Worm (Caenorhabditis elegans) whole organism, L2 larva: ENCODE data around the gene fard-1.
"Not testable (repeated sequence)": the region's sequence is repeated elsewhere in the genome, so short reads cannot be mapped to it uniquely, and the experiment has no call there.

ENCODE experiments used
- C34F6.9 ChIP-seq: fragments of 150-350 bp; optimal IDR thresholded peaks from 2 replicates; lab custom pipeline; 2014; ENCODE audit warnings: missing biosample characterization, missing genetic modification characterization
- F13H6.1 ChIP-seq: sonication (generic microtip); optimal IDR thresholded peaks from 2 replicates; lab custom pipeline; 2016; ENCODE audit warnings: missing genetic modification characterization, missing compliant biosample characterization
- ZK546.5 ChIP-seq: sonication (generic microtip); optimal IDR thresholded peaks from 2 replicates; lab custom pipeline; 2017; ENCODE audit warnings: missing biosample characterization, missing genetic modification characterization
- alr-1 ChIP-seq: fragments of 150-350 bp; optimal IDR thresholded peaks from 2 replicates; lab custom pipeline; 2014; ENCODE audit warnings: missing biosample characterization, missing genetic modification characterization
- ama-1 ChIP-seq: fragments of 150-350 bp; optimal IDR thresholded peaks from 2 replicates; lab custom pipeline; 2018; ENCODE audit warnings: inconsistent platforms
- blmp-1 ChIP-seq: sonication (generic microtip); optimal IDR thresholded peaks from 2 replicates; lab custom pipeline; 2017; ENCODE audit warnings: missing genetic modification characterization, mild to moderate bottlenecking, missing compliant biosample characterization, antibody characterized with exemption, moderate library complexity; ENCODE audit not compliant: insufficient read depth
- ceh-16 ChIP-seq: fragments of 150-350 bp; optimal IDR thresholded peaks from 2 replicates; lab custom pipeline; 2014; ENCODE audit warnings: missing biosample characterization, missing genetic modification characterization
- ceh-82 ChIP-seq: fragments of 150-350 bp; optimal IDR thresholded peaks from 2 replicates; lab custom pipeline; 2014; ENCODE audit warnings: missing biosample characterization, missing genetic modification characterization
- crh-2 ChIP-seq: sonication (generic microtip); optimal IDR thresholded peaks from 2 replicates; lab custom pipeline; 2017; ENCODE audit warnings: missing biosample characterization, missing genetic modification characterization
- dmd-4 ChIP-seq: sonication (generic microtip); optimal IDR thresholded peaks from 2 replicates; lab custom pipeline; 2017; ENCODE audit warnings: missing biosample characterization, missing genetic modification characterization
- elt-1 ChIP-seq: fragments of 150-350 bp; optimal IDR thresholded peaks from 2 replicates; lab custom pipeline; 2014; ENCODE audit warnings: missing biosample characterization, missing genetic modification characterization
- fos-1 ChIP-seq: fragments of 150-350 bp; optimal IDR thresholded peaks from 2 replicates; lab custom pipeline; 2014; ENCODE audit warnings: missing biosample characterization, missing genetic modification characterization
- lin-13 ChIP-seq: fragments of 150-350 bp; optimal IDR thresholded peaks from 2 replicates; lab custom pipeline; 2014; ENCODE audit warnings: missing biosample characterization, missing genetic modification reagents, missing genetic modification characterization
- lin-39 ChIP-seq: fragments of 150-350 bp; optimal IDR thresholded peaks from 2 replicates; lab custom pipeline; 2014; ENCODE audit warnings: missing biosample characterization, missing genetic modification reagents, missing genetic modification characterization
- mab-5 ChIP-seq: fragments of 150-350 bp; optimal IDR thresholded peaks from 2 replicates; lab custom pipeline; 2014; ENCODE audit warnings: missing biosample characterization, missing genetic modification characterization
- mbf-1 ChIP-seq: sonication (generic microtip); optimal IDR thresholded peaks from 2 replicates; lab custom pipeline; 2017; ENCODE audit warnings: missing biosample characterization, missing genetic modification characterization
- mdl-1 ChIP-seq, 2 experiments: fragments of 150-350 bp in 1 of 2; sonication (generic microtip) in 1 of 2; optimal IDR thresholded peaks; 2 replicates each; lab custom pipeline; 2017; ENCODE audit warnings: missing biosample characterization in 2 of 2, missing genetic modification characterization in 2 of 2
- nhr-10 ChIP-seq: sonication (generic microtip); optimal IDR thresholded peaks from 2 replicates; lab custom pipeline; 2017; ENCODE audit warnings: missing biosample characterization, missing genetic modification characterization
- nhr-11 ChIP-seq: fragments of 150-350 bp; optimal IDR thresholded peaks from 2 replicates; lab custom pipeline; 2014; ENCODE audit warnings: missing biosample characterization, missing genetic modification characterization
- nhr-21 ChIP-seq: fragments of 150-350 bp; optimal IDR thresholded peaks from 2 replicates; lab custom pipeline; 2014; ENCODE audit warnings: missing biosample characterization, missing genetic modification characterization
- nhr-23 ChIP-seq: fragments of 150-350 bp; optimal IDR thresholded peaks from 2 replicates; lab custom pipeline; 2014; ENCODE audit warnings: missing biosample characterization, missing genetic modification reagents, missing genetic modification characterization
- nhr-237 ChIP-seq: fragments of 150-350 bp; optimal IDR thresholded peaks from 2 replicates; lab custom pipeline; 2014; ENCODE audit warnings: missing biosample characterization, missing genetic modification characterization
- nhr-25 ChIP-seq: fragments of 150-350 bp; sonication (generic microtip); optimal IDR thresholded peaks from 3 replicates; lab custom pipeline; 2014; ENCODE audit warnings: missing biosample characterization, missing genetic modification characterization
- nhr-6 ChIP-seq: fragments of 150-350 bp; optimal IDR thresholded peaks from 2 replicates; lab custom pipeline; 2014; ENCODE audit warnings: missing biosample characterization, missing genetic modification characterization
- peb-1 ChIP-seq: fragments of 150-350 bp; optimal IDR thresholded peaks from 2 replicates; lab custom pipeline; 2014; ENCODE audit warnings: missing biosample characterization, missing genetic modification characterization
- sem-4 ChIP-seq: fragments of 150-350 bp; optimal IDR thresholded peaks from 2 replicates; lab custom pipeline; 2014; ENCODE audit warnings: missing biosample characterization, missing genetic modification reagents, missing genetic modification characterization
- skn-1 ChIP-seq: sonication (generic microtip); optimal IDR thresholded peaks from 2 replicates; lab custom pipeline; 2017; ENCODE audit warnings: missing biosample characterization, missing genetic modification characterization
- sma-3 ChIP-seq: sonication (generic microtip); optimal IDR thresholded peaks from 2 replicates; lab custom pipeline; 2016; ENCODE audit warnings: missing genetic modification reagents, missing genetic modification characterization, missing compliant biosample characterization
- sma-9 ChIP-seq, 2 experiments: fragments of 150-350 bp in 1 of 2; sonication (generic microtip) in 1 of 2; optimal IDR thresholded peaks; 2 replicates each; lab custom pipeline; 2014 to 2016; ENCODE audit warnings: missing genetic modification characterization in 2 of 2, mild to moderate bottlenecking in 1 of 2, missing biosample characterization in 1 of 2, missing compliant biosample characterization in 1 of 2, missing genetic modification reagents in 1 of 2, moderate library complexity in 1 of 2
- unc-39 ChIP-seq: fragments of 150-350 bp; optimal IDR thresholded peaks from 2 replicates; lab custom pipeline; 2014; ENCODE audit warnings: missing biosample characterization, missing genetic modification characterization
- unc-55 ChIP-seq: fragments of 150-350 bp; sonication (generic microtip); optimal IDR thresholded peaks from 3 replicates; lab custom pipeline; 2014; ENCODE audit warnings: missing biosample characterization, missing genetic modification reagents, missing genetic modification characterization
- ztf-1 ChIP-seq: fragments of 200-800 bp; sonication (Bioruptor generic); conservative IDR thresholded peaks from 2 replicates; pipeline ENCODE4 v1.3.6; 2022; ENCODE audit warnings: missing genetic modification characterization, missing compliant biosample characterization
- ztf-11 ChIP-seq: sonication (generic microtip); optimal IDR thresholded peaks from 2 replicates; lab custom pipeline; 2017; ENCODE audit warnings: missing biosample characterization, missing genetic modification characterization
- ztf-4 ChIP-seq: fragments of 150-350 bp; optimal IDR thresholded peaks from 2 replicates; lab custom pipeline; 2014; ENCODE audit warnings: missing biosample characterization, missing genetic modification characterization

Gene fard-1

ce11 chrX:2894273-2894672 lies 38.9 kb upstream of the fard-1 start, which contains the start of gene B0410.1:
B0410.1 (plus strand) TSS chrX:2894573.
- TF ChIP-seq nhr-11 (tag; lab: Kevin White, UChicago); C34F6.9; ama-1 (lab: Kevin White, UChicago): not testable (repeated sequence)

ce11 chrX:2895646-2896045 lies 37.5 kb upstream of the fard-1 start:
- TF ChIP-seq nhr-21 (tag; lab: Kevin White, UChicago) (no peak), alr-1 (no peak), C34F6.9 (no peak), nhr-6 (no peak), mab-5 (tag; lab: Kevin White, UChicago) (no peak), fos-1 (tag; lab: Kevin White, UChicago) (no peak), blmp-1 (peak; percentile 46), mdl-1 (tag; optimal IDR thresholded peaks at IDR 0.05; lab: Kevin White, UChicago) (no peak), mbf-1 (no peak), skn-1 (no peak), nhr-25 (tag; lab: Kevin White, UChicago) (peak; percentile 47), ceh-82 (tag; lab: Kevin White, UChicago) (no peak), dmd-4 (tag; lab: Kevin White, UChicago) (no peak), peb-1 (tag; lab: Kevin White, UChicago) (no peak), sma-3 (GFP tag; lab: Kevin White, UChicago) (no peak), ztf-11 (no peak), crh-2 (tag; lab: Kevin White, UChicago) (no peak), elt-1 (tag; lab: Kevin White, UChicago) (no peak), unc-55 (no peak), nhr-23 (tag; lab: Kevin White, UChicago) (no peak), F13H6.1 (tag; lab: Kevin White, UChicago) (no peak), lin-13 (GFP tag; lab: Kevin White, UChicago) (no peak), sma-9 (GFP tag; optimal IDR thresholded peaks at IDR 0.05; lab: Kevin White, UChicago) (peak; percentile 13), sma-9 (tag; optimal IDR thresholded peaks at IDR 0.05; lab: Kevin White, UChicago) (no peak), unc-39 (no peak), ztf-1 (no peak), sem-4 (tag; lab: Kevin White, UChicago) (no peak)
- TF ChIP-seq, all 48 proteins: peak for 3

ce11 chrX:2898256-2898655 lies 34.9 kb upstream of the fard-1 start, which contains the start of gene F52B10.3:
F52B10.3 (minus strand) TSS chrX:2898356.
- TF ChIP-seq unc-55 = peak; percentile 14
- TF ChIP-seq ztf-11 = no peak

ce11 chrX:2900897-2901496 lies 32.2 kb upstream of the fard-1 start:
- TF ChIP-seq mbf-1 = no peak
- no peak for TF ChIP-seq lin-39 (tag; lab: Kevin White, UChicago)
- no peak for TF ChIP-seq ceh-16
- TF ChIP-seq sma-9 (GFP tag; optimal IDR thresholded peaks at IDR 0.05; lab: Kevin White, UChicago) = no peak
- TF ChIP-seq sma-9 (tag; optimal IDR thresholded peaks at IDR 0.05; lab: Kevin White, UChicago) = no peak
- no peak for TF ChIP-seq nhr-21 (tag; lab: Kevin White, UChicago)
- TF ChIP-seq nhr-237 = no peak
- no peak for TF ChIP-seq C34F6.9
- TF ChIP-seq sem-4 (tag; lab: Kevin White, UChicago) = no peak
- no peak for TF ChIP-seq ama-1 (lab: Kevin White, UChicago)
- TF ChIP-seq ZK546.5 (tag; lab: Kevin White, UChicago) = no peak
- TF ChIP-seq ztf-4 (tag; lab: Kevin White, UChicago) = no peak
- no peak for TF ChIP-seq nhr-10 (tag; lab: Kevin White, UChicago)
- no peak for TF ChIP-seq skn-1

- TF ChIP-seq nhr-11 (tag; lab: Kevin White, UChicago) (no peak), sma-3 (GFP tag; lab: Kevin White, UChicago) (no peak), ceh-16 (no peak), ztf-11 (no peak), blmp-1 (no peak), elt-1 (tag; lab: Kevin White, UChicago) (no peak), ama-1 (lab: Kevin White, UChicago) (no peak), lin-39 (tag; lab: Kevin White, UChicago) (no peak), F13H6.1 (tag; lab: Kevin White, UChicago) (no peak)
These were observed 30.3 kb upstream of the fard-1 start for ce11 chrX:2902854-2903253.
